Worm (Caenorhabditis elegans) whole organism, late embryonic: Measurements from ENCODE around the gene wdr-5.3.
A peak's percentile ranks its signal among the peaks of the same experiment; 100 is the strongest.

Source experiments
- C38D4.7 ChIP-seq: fragments of 200-800 bp; sonication (Bioruptor generic); optimal IDR thresholded peaks from 2 replicates; lab custom pipeline; 2018; ENCODE audit warnings: mild to moderate bottlenecking, missing genetic modification characterization, moderate library complexity, missing compliant biosample characterization
- K09A11.1 ChIP-seq: sonication (generic microtip); optimal IDR thresholded peaks from 2 replicates; lab custom pipeline; 2017; ENCODE audit warnings: antibody characterized with exemption, mild to moderate bottlenecking, missing genetic modification characterization, missing compliant biosample characterization; ENCODE audit not compliant: insufficient read depth
- Y22D7AL.16 ChIP-seq: sonication (generic microtip); optimal IDR thresholded peaks from 2 replicates; lab custom pipeline; 2016; ENCODE audit warnings: missing genetic modification characterization, missing compliant biosample characterization
- ama-1 ChIP-seq: fragments of 150-350 bp; optimal IDR thresholded peaks from 2 replicates; lab custom pipeline; 2014
- ceh-18 ChIP-seq: sonication (generic microtip); optimal IDR thresholded peaks from 2 replicates; lab custom pipeline; 2016; ENCODE audit warnings: missing genetic modification characterization, missing compliant biosample characterization
- ceh-2 ChIP-seq: sonication (generic microtip); optimal IDR thresholded peaks from 2 replicates; lab custom pipeline; 2016; ENCODE audit warnings: missing genotype, missing genetic modification characterization, missing compliant biosample characterization
- ceh-30 ChIP-seq: fragments of 150-350 bp; optimal IDR thresholded peaks from 2 replicates; lab custom pipeline; 2014; ENCODE audit warnings: missing biosample characterization, missing genetic modification characterization
- ceh-34 ChIP-seq: sonication (generic microtip); optimal IDR thresholded peaks from 2 replicates; lab custom pipeline; 2016; ENCODE audit warnings: mild to moderate bottlenecking, missing genetic modification characterization, missing compliant biosample characterization
- ceh-45 ChIP-seq: fragments of 200-800 bp; sonication (Bioruptor generic); IDR thresholded peaks from 2 replicates; pipeline ENCODE4 v1.3.6; 2022; ENCODE audit warnings: missing genetic modification reagents, missing genetic modification characterization, missing compliant biosample characterization
- dmd-4 ChIP-seq: sonication (generic microtip); optimal IDR thresholded peaks from 2 replicates; lab custom pipeline; 2016; ENCODE audit warnings: borderline replicate concordance, missing genetic modification characterization, missing compliant biosample characterization
- elt-2 ChIP-seq: sonication (generic microtip); optimal IDR thresholded peaks from 2 replicates; lab custom pipeline; 2016; ENCODE audit warnings: missing genetic modification reagents, missing genetic modification characterization, missing compliant biosample characterization
- elt-4 ChIP-seq: sonication (generic microtip); optimal IDR thresholded peaks from 2 replicates; lab custom pipeline; 2016; ENCODE audit warnings: missing genetic modification characterization, missing compliant biosample characterization
- eyg-1 ChIP-seq: sonication (generic microtip); optimal IDR thresholded peaks from 2 replicates; lab custom pipeline; 2016; ENCODE audit warnings: missing genotype, missing genetic modification characterization, missing compliant biosample characterization
- gmeb-2 ChIP-seq: sonication (generic microtip); optimal IDR thresholded peaks from 2 replicates; lab custom pipeline; 2016; ENCODE audit warnings: missing genetic modification characterization, inconsistent platforms, missing compliant biosample characterization
- hlh-30 ChIP-seq: sonication (generic microtip); optimal IDR thresholded peaks from 2 replicates; lab custom pipeline; 2017; ENCODE audit warnings: antibody characterized with exemption, missing genetic modification characterization, missing compliant biosample characterization; ENCODE audit not compliant: insufficient read depth
- hlh-6 ChIP-seq: sonication (generic microtip); optimal IDR thresholded peaks from 2 replicates; lab custom pipeline; 2016; ENCODE audit warnings: missing genotype, missing genetic modification characterization, missing compliant biosample characterization
- madf-2 ChIP-seq: sonication (generic microtip); optimal IDR thresholded peaks from 2 replicates; lab custom pipeline; 2017; ENCODE audit warnings: missing genetic modification characterization, missing compliant biosample characterization
- nfya-1 ChIP-seq: sonication (generic microtip); optimal IDR thresholded peaks from 2 replicates; lab custom pipeline; 2017; ENCODE audit warnings: missing genetic modification characterization, mild to moderate bottlenecking, missing compliant biosample characterization, antibody characterized with exemption, moderate library complexity
- nhr-11 ChIP-seq: fragments of 150-350 bp; optimal IDR thresholded peaks from 2 replicates; lab custom pipeline; 2014; ENCODE audit warnings: missing biosample characterization, missing genetic modification characterization
- nhr-232 ChIP-seq: sonication (generic microtip); optimal IDR thresholded peaks from 2 replicates; lab custom pipeline; 2016; ENCODE audit warnings: missing genetic modification characterization, missing compliant biosample characterization
- odd-2 ChIP-seq: sonication (generic microtip); optimal IDR thresholded peaks from 2 replicates; lab custom pipeline; 2017; ENCODE audit warnings: antibody characterized with exemption, mild to moderate bottlenecking, missing genetic modification characterization, missing compliant biosample characterization
- pat-9 ChIP-seq: fragments of 200-800 bp; sonication (Bioruptor generic); optimal IDR thresholded peaks from 2 replicates; lab custom pipeline; 2018; ENCODE audit warnings: mild to moderate bottlenecking, missing genetic modification characterization, moderate library complexity, missing compliant biosample characterization
- pax-1 ChIP-seq: fragments of 150-350 bp; optimal IDR thresholded peaks from 2 replicates; lab custom pipeline; 2014; ENCODE audit warnings: missing biosample characterization, missing genetic modification characterization
- pha-4 ChIP-seq: fragments of 150-350 bp; optimal IDR thresholded peaks from 2 replicates; lab custom pipeline; 2018; ENCODE audit warnings: missing biosample characterization, missing genetic modification reagents, missing genetic modification characterization
- pros-1 ChIP-seq: fragments of 150-350 bp; optimal IDR thresholded peaks from 2 replicates; lab custom pipeline; 2014; ENCODE audit warnings: missing biosample characterization, missing genetic modification reagents, missing genetic modification characterization
- sdc-2 ChIP-seq: sonication (generic microtip); optimal IDR thresholded peaks from 2 replicates; lab custom pipeline; 2016; ENCODE audit warnings: missing genotype, missing genetic modification characterization, missing compliant biosample characterization
- sox-2 ChIP-seq: fragments of 200-800 bp; sonication (Bioruptor generic); IDR thresholded peaks from 2 replicates; pipeline ENCODE4 v1.3.6; 2022; ENCODE audit warnings: missing genetic modification reagents, missing genetic modification characterization, missing compliant biosample characterization
- syd-9 ChIP-seq: sonication (generic microtip); optimal IDR thresholded peaks from 2 replicates; lab custom pipeline; 2016; ENCODE audit warnings: mild to moderate bottlenecking, missing genetic modification characterization, moderate library complexity, missing compliant biosample characterization
- tbx-2 ChIP-seq: sonication (generic microtip); optimal IDR thresholded peaks from 2 replicates; lab custom pipeline; 2016; ENCODE audit warnings: missing genetic modification characterization, missing compliant biosample characterization
- unc-42 ChIP-seq: sonication (generic microtip); optimal IDR thresholded peaks from 2 replicates; lab custom pipeline; 2016; ENCODE audit warnings: missing genotype, missing genetic modification characterization, missing compliant biosample characterization
- unc-86 ChIP-seq: sonication (generic microtip); optimal IDR thresholded peaks from 2 replicates; lab custom pipeline; 2016; ENCODE audit warnings: missing genetic modification characterization, missing compliant biosample characterization
- zip-5 ChIP-seq: sonication (generic microtip); optimal IDR thresholded peaks from 2 replicates; lab custom pipeline; 2016; ENCODE audit warnings: missing genetic modification characterization, missing compliant biosample characterization

wdr-5.3 gene

DNA sequence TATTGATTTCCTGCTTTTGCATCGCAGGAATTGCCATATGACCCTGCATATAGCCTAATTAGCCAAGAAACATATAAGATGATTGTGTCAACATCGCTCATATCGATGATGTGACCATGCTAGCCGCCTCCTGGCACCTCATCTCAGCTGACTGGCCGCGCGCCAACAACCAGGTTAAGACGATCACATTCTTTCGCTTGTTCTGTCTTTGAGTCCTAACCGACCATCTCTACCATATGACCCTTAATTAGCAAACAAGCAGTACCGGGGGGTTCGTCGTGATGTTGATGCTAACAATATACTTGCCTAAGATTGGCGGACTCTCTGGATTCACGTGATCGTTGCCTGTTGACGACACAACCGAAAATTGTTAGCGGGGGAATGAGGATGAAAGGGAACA is 14.3 kb upstream of the wdr-5.3 start:
- no peak for TF ChIP-seq Y22D7AL.16 (tag; lab: Kevin White, UChicago)
- no peak for TF ChIP-seq ama-1
- peak; percentile 42 for TF ChIP-seq hlh-30 (tag; lab: Kevin White, UChicago)
- no peak for TF ChIP-seq pax-1 (tag; lab: Kevin White, UChicago)
- no peak for TF ChIP-seq K09A11.1 (tag; lab: Kevin White, UChicago)
- no peak for TF ChIP-seq odd-2 (tag; lab: Kevin White, UChicago)
- TF ChIP-seq dmd-4 (tag; lab: Kevin White, UChicago), result no peak
- TF ChIP-seq, all 69 proteins: peak for 1

DNA sequence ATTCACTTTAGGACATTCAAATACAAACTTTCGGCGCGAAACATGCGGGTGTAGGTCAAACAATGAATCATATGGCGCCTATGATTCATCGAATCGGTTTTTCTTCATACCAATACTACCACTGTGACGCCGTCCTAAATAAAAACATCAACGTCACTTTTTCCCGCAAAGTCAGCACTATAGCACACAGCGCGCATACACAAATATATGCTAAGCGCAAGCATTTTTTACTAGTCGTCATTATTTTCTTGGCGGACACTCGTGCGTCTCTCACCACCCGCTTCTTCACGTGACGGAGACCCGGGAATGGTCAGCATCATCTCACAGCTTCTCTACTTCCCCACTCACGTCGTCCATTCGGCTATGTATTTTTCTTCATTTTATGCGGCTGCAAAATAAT is 13.7 kb upstream of the wdr-5.3 start:
- TF ChIP-seq hlh-30 (tag; lab: Kevin White, UChicago) (peak; percentile 59), tbx-2 (tag; lab: Kevin White, UChicago) (no peak), gmeb-2 (tag; lab: Kevin White, UChicago) (no peak), elt-2 (tag; lab: Kevin White, UChicago) (no peak), sdc-2 (tag; lab: Kevin White, UChicago) (no peak), pha-4 (tag; lab: Kevin White, UChicago) (no peak), unc-86 (tag; lab: Kevin White, UChicago) (no peak)
- TF ChIP-seq, all 69 proteins: peak for 1

DNA sequence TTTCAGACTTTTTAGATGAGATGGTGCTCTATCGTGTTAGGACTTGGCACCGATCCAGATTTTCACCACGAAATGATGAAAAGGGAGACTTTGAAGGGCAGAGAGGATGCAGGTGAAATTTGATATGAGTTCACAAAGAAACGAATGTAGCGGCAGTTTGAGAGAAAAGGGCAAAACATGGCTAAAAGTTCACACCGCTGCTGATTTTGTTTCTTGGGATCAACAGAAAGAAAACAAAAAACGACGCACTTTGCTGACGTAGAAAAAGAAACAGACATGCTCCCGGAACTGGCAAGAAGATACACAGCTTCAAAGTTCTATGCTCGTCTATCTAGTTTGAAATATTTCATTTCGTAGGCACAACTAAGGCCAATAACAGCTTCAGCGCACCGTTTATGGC is 13.3 kb upstream of the wdr-5.3 start:
- no peak for TF ChIP-seq nhr-232 (tag; lab: Kevin White, UChicago)
- peak; percentile 22 for TF ChIP-seq ceh-34 (tag; lab: Kevin White, UChicago)

DNA sequence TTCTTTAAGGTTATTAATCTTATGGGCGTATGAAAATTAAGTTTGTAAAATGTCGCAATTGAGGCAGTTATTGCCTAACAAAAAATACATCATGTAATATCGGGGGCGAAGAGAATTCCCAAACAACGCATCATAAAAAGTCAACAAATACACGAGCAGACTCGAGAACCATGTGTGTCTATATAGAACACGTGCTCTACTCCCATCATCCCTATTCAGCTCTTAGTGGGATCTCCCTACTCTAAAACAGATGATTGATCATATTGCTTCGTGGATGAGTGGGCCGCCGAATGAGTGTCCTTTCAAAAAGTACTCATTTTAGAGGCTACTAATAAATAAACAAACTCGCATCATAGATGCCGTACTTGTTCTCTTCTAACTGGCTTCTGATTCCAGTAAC is 12.4 kb upstream of the wdr-5.3 start:
- no peak for TF ChIP-seq elt-4 (tag; lab: Kevin White, UChicago)
- TF ChIP-seq ceh-30 (tag; lab: Kevin White, UChicago), result no peak
- no peak for TF ChIP-seq pros-1 (tag; lab: Kevin White, UChicago)
- TF ChIP-seq pat-9 (tag; lab: Kevin White, UChicago), result no peak
- TF ChIP-seq pha-4 (tag; lab: Kevin White, UChicago), result no peak
- TF ChIP-seq, all 69 proteins: peak for 0

DNA sequence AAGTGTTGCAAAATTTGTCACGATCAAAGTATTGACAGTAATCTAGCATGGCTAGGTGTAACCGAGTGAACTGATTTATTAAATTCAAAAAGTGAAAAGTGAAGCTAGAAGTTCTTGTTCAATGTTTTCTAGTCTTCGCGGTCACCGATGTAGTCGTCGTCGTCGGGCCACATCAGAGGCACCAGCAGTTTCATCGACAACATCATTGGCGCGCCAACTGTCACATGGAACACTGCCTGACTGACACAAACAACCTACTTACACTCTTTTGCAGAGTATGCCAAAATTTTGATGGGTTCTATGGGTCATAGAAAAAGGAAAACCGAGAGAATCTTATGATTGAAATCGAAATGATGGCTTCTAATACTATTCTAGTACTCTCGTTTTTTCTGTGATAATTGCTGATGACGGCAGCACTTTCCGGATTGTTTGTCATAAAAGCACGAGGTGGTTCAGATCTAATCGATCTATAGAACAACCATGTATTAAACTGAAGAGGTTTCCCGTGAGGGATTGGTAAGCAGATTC is 11.4 kb upstream of the wdr-5.3 start:
- TF ChIP-seq syd-9 (tag; lab: Kevin White, UChicago) (no peak), C38D4.7 (GFP tag; lab: Kevin White, UChicago) (no peak), zip-5 (no peak), madf-2 (no peak), K09A11.1 (tag; lab: Kevin White, UChicago) (no peak), nfya-1 (tag; lab: Kevin White, UChicago) (no peak), hlh-6 (tag; lab: Kevin White, UChicago) (no peak), pax-1 (tag; lab: Kevin White, UChicago) (no peak), ceh-45 (GFP tag; lab: Robert Waterston, UW) (no peak), pat-9 (tag; lab: Kevin White, UChicago) (no peak), ceh-2 (tag; lab: Kevin White, UChicago) (no peak), elt-4 (tag; lab: Kevin White, UChicago) (no peak), elt-2 (tag; lab: Kevin White, UChicago) (no peak), dmd-4 (tag; lab: Kevin White, UChicago) (no peak), sox-2 (GFP tag; lab: Robert Waterston, UW) (no peak), ceh-18 (tag; lab: Kevin White, UChicago) (no peak), eyg-1 (tag; lab: Kevin White, UChicago) (no peak), unc-42 (tag; lab: Kevin White, UChicago) (no peak), nhr-11 (no peak), tbx-2 (tag; lab: Kevin White, UChicago) (no peak)
